Fruit fly (Drosophila melanogaster): ENCODE measurements around the gene Vsp37A.

Vsp37A gene

dm6 chrX:647056-647627, 25.8 kb downstream of the Vsp37A start, which contains the start of gene Roc1a:
TSS of gene Roc1a (plus strand) at chrX:647304.
- TF ChIP-seq psq (optimal IDR thresholded peaks at IDR 0.05) (no peak), Myc (optimal IDR thresholded peaks at IDR 0.05) (no peak), Sin3A (optimal IDR thresholded peaks at IDR 0.05) (no peak), insv (optimal IDR thresholded peaks at IDR 0.05) (no peak), ttk (optimal IDR thresholded peaks at IDR 0.05) (no peak), h (optimal IDR thresholded peaks at IDR 0.05) (no peak)

- TF ChIP-seq Sin3A (optimal IDR thresholded peaks at IDR 0.05) (no peak), ttk (optimal IDR thresholded peaks at IDR 0.05) (no peak), insv (optimal IDR thresholded peaks at IDR 0.05) (no peak), psq (optimal IDR thresholded peaks at IDR 0.05) (no peak), Myc (optimal IDR thresholded peaks at IDR 0.05) (no peak), h (optimal IDR thresholded peaks at IDR 0.05) (no peak)
Measured at dm6 chrX:654221-654620, 32.9 kb downstream of the Vsp37A start.

- TF ChIP-seq insv (optimal IDR thresholded peaks at IDR 0.05): no peak
- TF ChIP-seq ttk (optimal IDR thresholded peaks at IDR 0.05): no peak
- no peak for TF ChIP-seq Sin3A (optimal IDR thresholded peaks at IDR 0.05)
- TF ChIP-seq h (optimal IDR thresholded peaks at IDR 0.05): no peak
- no peak for TF ChIP-seq psq (optimal IDR thresholded peaks at IDR 0.05)
- no peak for TF ChIP-seq Myc (optimal IDR thresholded peaks at IDR 0.05)
Measured at dm6 chrX:654949-655348, 33.6 kb downstream of the Vsp37A start.

dm6 chrX:655492-656379, 34.4 kb downstream of the Vsp37A start, which contains the start of the genes Hmt4-20 and SkpA:
TSS of gene Hmt4-20 (minus strand) at chrX:656033.
TSS of gene SkpA (plus strand) at chrX:656114.
- TF ChIP-seq h (optimal IDR thresholded peaks at IDR 0.05) (no peak), Sin3A (optimal IDR thresholded peaks at IDR 0.05) (no peak), Myc (optimal IDR thresholded peaks at IDR 0.05) (no peak), ttk (optimal IDR thresholded peaks at IDR 0.05) (no peak), psq (optimal IDR thresholded peaks at IDR 0.05) (no peak), insv (optimal IDR thresholded peaks at IDR 0.05) (no peak)

- no peak for TF ChIP-seq insv (optimal IDR thresholded peaks at IDR 0.05)
- TF ChIP-seq Myc (optimal IDR thresholded peaks at IDR 0.05): no peak
- no peak for TF ChIP-seq psq (optimal IDR thresholded peaks at IDR 0.05)
- TF ChIP-seq Sin3A (optimal IDR thresholded peaks at IDR 0.05): no peak
- no peak for TF ChIP-seq ttk (optimal IDR thresholded peaks at IDR 0.05)
- no peak for TF ChIP-seq h (optimal IDR thresholded peaks at IDR 0.05)
Measured at dm6 chrX:656380-656925, 35.1 kb downstream of the Vsp37A start.

dm6 chrX:658021-658420, 36.7 kb downstream of the Vsp37A start:
- TF ChIP-seq psq (optimal IDR thresholded peaks at IDR 0.05): no peak

Data from Kc167 (cell line).